Fruit fly (Drosophila melanogaster) whole organism: Measurements from ENCODE around the gene Sec71.

Source experiments
- CG8478 ChIP-seq: fragments of >200 bp; optimal IDR thresholded peaks from 2 replicates; lab custom pipeline; 2018; ENCODE audit warnings: inconsistent platforms
- EcR ChIP-seq, 2 experiments: fragments of >200 bp; optimal IDR thresholded peaks; 2 replicates each; lab custom pipeline; 2017; ENCODE audit warnings: missing biosample characterization in 2 of 2, missing genetic modification characterization in 2 of 2, missing genetic modification reagents in 2 of 2
- psq ChIP-seq: fragments of >200 bp; optimal IDR thresholded peaks from 2 replicates; lab custom pipeline; 2017

DNA sequence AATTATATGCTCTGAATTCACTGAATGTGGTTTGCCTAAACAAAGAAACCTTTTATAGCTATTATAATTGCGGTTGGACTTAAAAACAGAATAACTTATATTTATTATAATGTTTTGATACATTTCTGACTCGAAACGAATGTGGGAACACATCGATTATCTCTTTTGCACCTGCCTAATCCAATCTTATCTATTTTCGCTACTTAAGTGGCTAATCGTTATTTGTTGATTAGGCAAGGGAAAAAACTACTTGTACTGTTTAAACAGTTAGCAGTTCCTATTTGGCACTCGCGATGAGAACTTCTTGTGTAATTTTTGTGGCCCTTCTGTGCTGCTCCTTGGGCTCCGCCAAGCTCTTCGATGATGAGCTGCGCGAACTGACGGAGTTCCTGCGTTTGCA is 55.8 kb downstream of the Sec71 start, which contains the start of gene CG7968:
- no peak for TF ChIP-seq EcR (GFP tag; optimal IDR thresholded peaks at IDR 0.05; lab: Kevin White, UChicago)
- no peak for TF ChIP-seq psq (lab: Kevin White, UChicago)
- no peak for TF ChIP-seq CG8478 (lab: Kevin White, UChicago)
